Fruit fly (Drosophila melanogaster) whole organism, embryonic: ENCODE results near the gene CG6231.

Experiments used
- Awh ChIP-seq: fragments of 200-800 bp; sonication (Bioruptor generic); IDR thresholded peaks from 2 replicates; pipeline ENCODE4, ENCODE4 v1.3.6; 2022; ENCODE audit warnings: missing biosample characterization, missing genetic modification characterization
- CG1024 ChIP-seq: fragments of 200-800 bp; sonication (Bioruptor generic); IDR thresholded peaks from 2 replicates; pipeline ENCODE4 v1.3.6; 2022; ENCODE audit warnings: missing biosample characterization, missing genetic modification characterization
- CG12071 ChIP-seq: fragments of 200-800 bp; sonication (Bioruptor generic); optimal IDR thresholded peaks from 3 replicates; lab custom pipeline; 2018; ENCODE audit warnings: missing biosample characterization, mild to moderate bottlenecking, missing genetic modification characterization
- CG13287 ChIP-seq: fragments of 200-800 bp; sonication (Bioruptor generic); IDR thresholded peaks from 2 replicates; pipeline ENCODE4 v1.3.6; 2022; ENCODE audit warnings: missing biosample characterization, missing genetic modification characterization; ENCODE audit not compliant: partially characterized antibody
- CG13894 ChIP-seq: fragments of 200-800 bp; sonication (Bioruptor generic); optimal IDR thresholded peaks from 3 replicates; lab custom pipeline; 2018; ENCODE audit warnings: missing biosample characterization, mild to moderate bottlenecking, missing genetic modification characterization, moderate library complexity
- CG14014 ChIP-seq: fragments of 200-800 bp; sonication (Bioruptor generic); IDR thresholded peaks from 2 replicates; pipeline ENCODE4 v1.3.6; 2022; ENCODE audit warnings: missing biosample characterization, missing genetic modification characterization
- CG1792 ChIP-seq: fragments of 200-800 bp; sonication (Bioruptor generic); optimal IDR thresholded peaks from 2 replicates; lab custom pipeline; 2016; ENCODE audit warnings: missing biosample characterization, missing genetic modification characterization
- CG1832 ChIP-seq: fragments of 200-800 bp; sonication (Bioruptor generic); optimal IDR thresholded peaks from 2 replicates; lab custom pipeline; 2017; ENCODE audit warnings: missing biosample characterization, mild to moderate bottlenecking, missing genetic modification characterization, inconsistent platforms
- CG2875 ChIP-seq: fragments of 200-800 bp; sonication (Bioruptor generic); optimal IDR thresholded peaks from 2 replicates; lab custom pipeline; 2017; ENCODE audit warnings: missing biosample characterization, mild to moderate bottlenecking, missing genetic modification characterization, missing genetic modification reagents
- CG30431 ChIP-seq: fragments of 200-800 bp; sonication (Bioruptor generic); optimal IDR thresholded peaks from 2 replicates; lab custom pipeline; 2017; ENCODE audit warnings: missing biosample characterization, missing genetic modification characterization
- CG32767 ChIP-seq: fragments of 200-800 bp; sonication (Bioruptor generic); IDR thresholded peaks from 2 replicates; pipeline ENCODE4 v1.3.6; 2022; ENCODE audit warnings: missing biosample characterization, missing genetic modification characterization
- CG3281 ChIP-seq: fragments of 200-800 bp; sonication (Bioruptor generic); optimal IDR thresholded peaks from 3 replicates; lab custom pipeline; 2017; ENCODE audit warnings: missing biosample characterization, mild to moderate bottlenecking, missing genetic modification characterization
- CG34376 ChIP-seq: fragments of 200-800 bp; sonication (Bioruptor generic); optimal IDR thresholded peaks from 2 replicates; lab custom pipeline; 2018; ENCODE audit warnings: missing biosample characterization, mild to moderate bottlenecking, missing genetic modification characterization
- CG3995 ChIP-seq: fragments of 200-800 bp; sonication (Bioruptor generic); optimal IDR thresholded peaks from 3 replicates; lab custom pipeline; 2016; ENCODE audit warnings: missing biosample characterization, missing genetic modification characterization
- CG4424 ChIP-seq: fragments of 200-800 bp; sonication (Bioruptor generic); optimal IDR thresholded peaks from 3 replicates; lab custom pipeline; 2016; ENCODE audit warnings: missing biosample characterization, missing genetic modification characterization
- CG6254 ChIP-seq: fragments of 200-800 bp; sonication (Bioruptor generic); optimal IDR thresholded peaks from 3 replicates; lab custom pipeline; 2017; ENCODE audit warnings: mild to moderate bottlenecking, missing biosample characterization, missing genetic modification reagents, missing genetic modification characterization
- CG8944 ChIP-seq: fragments of 200-800 bp; sonication (Bioruptor generic); optimal IDR thresholded peaks from 3 replicates; lab custom pipeline; 2016; ENCODE audit warnings: missing biosample characterization, missing genetic modification characterization
- CG9797 ChIP-seq: fragments of 200-800 bp; sonication (Bioruptor generic); optimal IDR thresholded peaks from 3 replicates; lab custom pipeline; 2018; ENCODE audit warnings: missing biosample characterization, mild to moderate bottlenecking, missing genetic modification characterization
- CG9932 ChIP-seq: fragments of 200-800 bp; sonication (Bioruptor generic); IDR thresholded peaks from 2 replicates; pipeline ENCODE4 v1.3.6; 2022; ENCODE audit warnings: missing biosample characterization, missing genetic modification characterization
- Camta ChIP-seq: fragments of 200-800 bp; sonication (Bioruptor generic); optimal IDR thresholded peaks from 2 replicates; lab custom pipeline; 2016; ENCODE audit warnings: missing biosample characterization, missing genetic modification characterization
- Dll ChIP-seq: fragments of 200-800 bp; sonication (Bioruptor generic); IDR thresholded peaks from 4 replicates; pipeline ENCODE4 v1.3.6; 2022; ENCODE audit warnings: missing biosample characterization, missing genetic modification characterization; ENCODE audit not compliant: partially characterized antibody
- Doc3 ChIP-seq: fragments of 200-800 bp; sonication (Bioruptor generic); IDR thresholded peaks from 3 replicates; pipeline ENCODE4 v1.3.6; 2022; ENCODE audit warnings: missing biosample characterization, missing genetic modification characterization; ENCODE audit not compliant: partially characterized antibody
- Gug ChIP-seq: fragments of 200-800 bp; sonication (Bioruptor generic); IDR thresholded peaks from 4 replicates; pipeline ENCODE4 v1.3.6; 2022; ENCODE audit warnings: missing biosample characterization, missing genetic modification characterization
- HmgD ChIP-seq: fragments of 200-800 bp; sonication (Bioruptor generic); optimal IDR thresholded peaks from 3 replicates; lab custom pipeline; 2016; ENCODE audit warnings: missing biosample characterization, missing genetic modification characterization
- Hr51 ChIP-seq, 2 experiments: fragments of 200-800 bp; sonication (Bioruptor generic); optimal IDR thresholded peaks; 2 replicates in 1 of 2; 3 replicates in 1 of 2; lab custom pipeline; 2016 to 2018; ENCODE audit warnings: missing biosample characterization in 2 of 2, missing genetic modification characterization in 2 of 2, mild to moderate bottlenecking in 1 of 2, moderate library complexity in 1 of 2
- Nf-YB ChIP-seq: fragments of 200-800 bp; sonication (Bioruptor generic); optimal IDR thresholded peaks from 3 replicates; lab custom pipeline; 2019; ENCODE audit warnings: missing biosample characterization, mild to moderate bottlenecking, missing genetic modification characterization, moderate library complexity
- Opbp ChIP-seq: fragments of 200-800 bp; sonication (Bioruptor generic); IDR thresholded peaks from 3 replicates; pipeline ENCODE4 v1.3.6; 2022; ENCODE audit warnings: missing biosample characterization, missing genetic modification characterization; ENCODE audit not compliant: partially characterized antibody
- Trl ChIP-seq, 3 experiments: fragments of >200 bp in 2 of 3; fragments of 200-800 bp in 1 of 3; sonication (Bioruptor generic) in 1 of 3; optimal IDR thresholded peaks; 2 replicates in 1 of 3; 3 replicates in 2 of 3; lab custom pipeline; 2016 to 2017; ENCODE audit warnings: missing biosample characterization in 1 of 3, missing genetic modification characterization in 1 of 3
- Xbp1 ChIP-seq: fragments of 200-800 bp; sonication (Bioruptor generic); optimal IDR thresholded peaks from 3 replicates; lab custom pipeline; 2016; ENCODE audit warnings: missing biosample characterization, mild to moderate bottlenecking, missing genetic modification characterization
- bbx ChIP-seq: fragments of 200-800 bp; sonication (Bioruptor generic); IDR thresholded peaks from 2 replicates; pipeline ENCODE4 v1.3.6; 2022; ENCODE audit warnings: missing biosample characterization, missing genetic modification characterization; ENCODE audit not compliant: partially characterized antibody
- btn ChIP-seq: fragments of 200-800 bp; sonication (Bioruptor generic); optimal IDR thresholded peaks from 2 replicates; lab custom pipeline; 2016; ENCODE audit warnings: missing biosample characterization, missing genetic modification characterization
- cg ChIP-seq: fragments of 200-800 bp; sonication (Bioruptor generic); optimal IDR thresholded peaks from 3 replicates; lab custom pipeline; 2019; ENCODE audit warnings: missing biosample characterization, mild to moderate bottlenecking, missing genetic modification characterization, moderate library complexity
- crc ChIP-seq: fragments of 200-800 bp; sonication (Bioruptor generic); optimal IDR thresholded peaks from 2 replicates; lab custom pipeline; 2016; ENCODE audit warnings: missing biosample characterization, missing genetic modification characterization
- croc ChIP-seq: fragments of 200-800 bp; sonication (Bioruptor generic); conservative IDR thresholded peaks from 3 replicates; pipeline ENCODE4 v1.3.6; 2022; ENCODE audit warnings: missing biosample characterization, missing genetic modification characterization
- crol ChIP-seq: fragments of 200-800 bp; sonication (Bioruptor generic); IDR thresholded peaks from 2 replicates; pipeline ENCODE4 v1.3.6; 2022; ENCODE audit warnings: missing biosample characterization, missing genetic modification characterization
- disco-r ChIP-seq: fragments of 200-800 bp; sonication (Bioruptor generic); optimal IDR thresholded peaks from 2 replicates; lab custom pipeline; 2016; ENCODE audit warnings: missing biosample characterization, missing genetic modification characterization
- gfzf ChIP-seq: fragments of 200-800 bp; sonication (Bioruptor generic); optimal IDR thresholded peaks from 2 replicates; lab custom pipeline; 2016; ENCODE audit warnings: missing biosample characterization, mild to moderate bottlenecking, missing genetic modification characterization, moderate library complexity
- hth ChIP-seq: fragments of >200 bp; optimal IDR thresholded peaks from 2 replicates; lab custom pipeline; 2017; ENCODE audit warnings: inconsistent platforms
- org-1 ChIP-seq: fragments of 200-800 bp; sonication (Bioruptor generic); optimal IDR thresholded peaks from 2 replicates; lab custom pipeline; 2017; ENCODE audit warnings: missing biosample characterization, missing genetic modification characterization
- otp ChIP-seq: fragments of 200-800 bp; sonication (Bioruptor generic); IDR thresholded peaks from 3 replicates; pipeline ENCODE4, ENCODE4 v1.3.6; 2022; ENCODE audit warnings: missing biosample characterization, missing genetic modification characterization
- rib ChIP-seq: fragments of 200-800 bp; sonication (Bioruptor generic); IDR thresholded peaks from 2 replicates; pipeline ENCODE4 v1.3.6; 2022; ENCODE audit warnings: missing biosample characterization, missing genetic modification characterization
- salm ChIP-seq: fragments of 200-800 bp; sonication (Bioruptor generic); optimal IDR thresholded peaks from 2 replicates; lab custom pipeline; 2018; ENCODE audit warnings: missing biosample characterization, mild to moderate bottlenecking, missing genetic modification characterization
- sna ChIP-seq: fragments of 200-800 bp; sonication (Bioruptor generic); IDR thresholded peaks from 2 replicates; pipeline ENCODE4 v1.3.6; 2022; ENCODE audit warnings: missing biosample characterization, missing genetic modification characterization; ENCODE audit not compliant: partially characterized antibody
- sr ChIP-seq: fragments of 200-800 bp; sonication (Bioruptor generic); IDR thresholded peaks from 3 replicates; pipeline ENCODE4 v1.3.6; 2022; ENCODE audit warnings: missing biosample characterization, missing genetic modification characterization
- tin ChIP-seq: fragments of 200-800 bp; sonication (Bioruptor generic); optimal IDR thresholded peaks from 3 replicates; lab custom pipeline; 2016; ENCODE audit warnings: missing biosample characterization, missing genetic modification characterization
- tio ChIP-seq: fragments of 200-800 bp; sonication (Bioruptor generic); optimal IDR thresholded peaks from 2 replicates; lab custom pipeline; 2017; ENCODE audit warnings: missing biosample characterization, missing genetic modification characterization, inconsistent platforms
- ttk ChIP-seq: fragments of 200-800 bp; sonication (Bioruptor generic); IDR thresholded peaks from 2 replicates; pipeline ENCODE4 v2.1.2; 2022; ENCODE audit warnings: missing biosample characterization, missing genetic modification characterization
- unc-4 ChIP-seq: fragments of 200-800 bp; sonication (Bioruptor generic); IDR thresholded peaks from 2 replicates; pipeline ENCODE4 v1.3.6; 2022; ENCODE audit warnings: missing biosample characterization, missing genetic modification characterization; ENCODE audit not compliant: partially characterized antibody
- usp ChIP-seq: fragments of >200 bp; optimal IDR thresholded peaks from 2 replicates; lab custom pipeline; 2017; ENCODE audit warnings: missing biosample characterization, missing genetic modification characterization
- vvl ChIP-seq: fragments of 200-800 bp; sonication (Bioruptor generic); IDR thresholded peaks from 2 replicates; pipeline ENCODE4 v1.3.6; 2022; ENCODE audit warnings: missing biosample characterization, missing genetic modification characterization

The CG6231 gene

dm6 chr3R:19641058-19641457 is 8.5 kb upstream of the CG6231 start (continued):
- peak; percentile 52 for TF ChIP-seq CG13287
- no peak for TF ChIP-seq btn (GFP tag; lab: Kevin White, UChicago)
- no peak for TF ChIP-seq CG9797 (GFP tag; lab: Kevin White, UChicago)
- TF ChIP-seq vvl (GFP tag; lab: Robert Waterston, UW): peak; percentile 26; the same call in 1 of the 2 replicates
- TF ChIP-seq CG13894 (tag; lab: Kevin White, UChicago): peak; percentile 11
- TF ChIP-seq salm (tag; lab: Kevin White, UChicago): no peak
- no peak for TF ChIP-seq CG1832 (GFP tag; lab: Kevin White, UChicago)
- peak; percentile 55; the same call in 1 of the 2 replicates for TF ChIP-seq bbx
- peak; percentile 55 to 79 for TF ChIP-seq Trl (optimal IDR thresholded peaks at IDR 0.05; lab: Kevin White, UChicago)
- TF ChIP-seq Trl (GFP tag; optimal IDR thresholded peaks at IDR 0.05; lab: Kevin White, UChicago): no peak
- no peak for TF ChIP-seq CG4424
- no peak for TF ChIP-seq usp (GFP tag; lab: Kevin White, UChicago)
- no peak for TF ChIP-seq CG3281 (GFP tag; lab: Kevin White, UChicago)
- TF ChIP-seq CG9932 (GFP tag; lab: Robert Waterston, UW): no peak
- TF ChIP-seq HmgD (GFP tag; lab: Kevin White, UChicago): no peak
- TF ChIP-seq CG12071 (GFP tag; lab: Kevin White, UChicago): peak; percentile 23
- no peak for TF ChIP-seq CG2875 (GFP tag; lab: Kevin White, UChicago)
- TF ChIP-seq CG8944: no peak
- TF ChIP-seq hth: no peak
- peak in 1 of 2 experiments; percentile 19 for TF ChIP-seq Hr51 (GFP tag; optimal IDR thresholded peaks at IDR 0.05; lab: Kevin White, UChicago)
- TF ChIP-seq CG1792 (GFP tag; lab: Kevin White, UChicago): no peak
- TF ChIP-seq CG34376 (GFP tag; lab: Kevin White, UChicago): peak; percentile 32
- no peak for TF ChIP-seq org-1 (GFP tag; lab: Kevin White, UChicago)
- TF ChIP-seq cg: peak; percentile 66
- no peak for TF ChIP-seq CG32767 (GFP tag; lab: Robert Waterston, UW)
- no peak for TF ChIP-seq tio (GFP tag; lab: Kevin White, UChicago)
- no peak for TF ChIP-seq gfzf (GFP tag; lab: Kevin White, UChicago)
- no peak for TF ChIP-seq Gug (GFP tag; lab: Robert Waterston, UW)
- TF ChIP-seq unc-4 (GFP tag; lab: Robert Waterston, UW): peak; percentile 33; the same call in 1 of the 2 replicates
- peak; percentile 9; the same call in 1 of the 3 replicates for TF ChIP-seq sr (GFP tag; lab: Robert Waterston, UW)
- peak; percentile 42; the same call in 2 of the 4 replicates for TF ChIP-seq Dll
- TF ChIP-seq croc (GFP tag; lab: Robert Waterston, UW): no peak
- TF ChIP-seq ttk (GFP tag; lab: Robert Waterston, UW): peak; percentile 50; the same call in 1 of the 2 replicates
- TF ChIP-seq Awh (GFP tag; lab: Robert Waterston, UW): no peak
- TF ChIP-seq CG14014 (GFP tag; lab: Robert Waterston, UW): 0 out of 2 replicates have a peak, but pooled peaks have one; percentile 4
- TF ChIP-seq crol (GFP tag; lab: Robert Waterston, UW): peak; percentile 97
- TF ChIP-seq CG30431: no peak
- no peak for TF ChIP-seq Xbp1 (GFP tag; lab: Kevin White, UChicago)
- TF ChIP-seq disco-r: no peak
- TF ChIP-seq CG1024 (GFP tag; lab: Robert Waterston, UW): no peak
- no peak for TF ChIP-seq CG3995 (GFP tag; lab: Kevin White, UChicago)
- TF ChIP-seq Opbp (GFP tag; lab: Robert Waterston, UW): 0 out of 3 replicates have a peak, but pooled peaks have one; percentile 21
- TF ChIP-seq rib (GFP tag; lab: Robert Waterston, UW): peak; percentile 49
- TF ChIP-seq Camta: no peak
- peak; percentile 58; the same call in 1 of the 2 replicates for TF ChIP-seq sna
- TF ChIP-seq Nf-YB (GFP tag; lab: Kevin White, UChicago): no peak
- TF ChIP-seq CG6254 (GFP tag; lab: Kevin White, UChicago): no peak
- 0 out of 3 replicates have a peak, but pooled peaks have one; percentile 42 for TF ChIP-seq otp (GFP tag; lab: Robert Waterston, UW)
- TF ChIP-seq tin (GFP tag; lab: Kevin White, UChicago): no peak
- TF ChIP-seq Doc3: 0 out of 3 replicates have a peak, but pooled peaks have one; percentile 40
- TF ChIP-seq crc (GFP tag; lab: Kevin White, UChicago): no peak
